Fruit fly (Drosophila melanogaster) whole organism, wandering third instar larva: ENCODE measurements around the gene dlg1.
A peak's percentile ranks its signal among the peaks of the same experiment; 100 is the strongest.

Experiments
- Abd-B ChIP-seq: fragments of >200 bp; optimal IDR thresholded peaks from 2 replicates; lab custom pipeline; 2017; ENCODE audit warnings: missing biosample characterization, missing genetic modification characterization
- CG32264 ChIP-seq: fragments of 200-800 bp; sonication (Bioruptor generic); optimal IDR thresholded peaks from 2 replicates; lab custom pipeline; 2016; ENCODE audit warnings: missing biosample characterization, missing genetic modification characterization
- CG9705 ChIP-seq: fragments of 200-800 bp; sonication (Bioruptor generic); optimal IDR thresholded peaks from 2 replicates; lab custom pipeline; 2018; ENCODE audit warnings: missing biosample characterization, mild to moderate bottlenecking, missing genetic modification characterization
- CrebA ChIP-seq: fragments of 200-800 bp; sonication (Bioruptor generic); optimal IDR thresholded peaks from 2 replicates; lab custom pipeline; 2016; ENCODE audit warnings: missing biosample characterization, mild to moderate bottlenecking, missing genetic modification characterization, borderline replicate concordance
- Dfd ChIP-seq: fragments of >200 bp; optimal IDR thresholded peaks from 2 replicates; lab custom pipeline; 2017; ENCODE audit warnings: missing biosample characterization, missing genetic modification characterization
- Dif ChIP-seq: fragments of 200-275, 200-300 bp; sonication (Bioruptor generic); optimal IDR thresholded peaks from 2 replicates; lab custom pipeline; 2018; ENCODE audit warnings: missing biosample characterization, missing genetic modification characterization; ENCODE audit not compliant: partially characterized antibody
- GATAd ChIP-seq: sonication (Bioruptor generic); optimal IDR thresholded peaks from 2 replicates; lab custom pipeline; 2016; ENCODE audit warnings: missing biosample characterization, missing genetic modification characterization
- HLH106 ChIP-seq: fragments of 200-800 bp; optimal IDR thresholded peaks from 3 replicates; lab custom pipeline; 2019; ENCODE audit warnings: missing biosample characterization, mild to moderate bottlenecking, missing genetic modification characterization, moderate library complexity
- Hnf4 ChIP-seq: fragments of 200-800 bp; sonication (Bioruptor generic); optimal IDR thresholded peaks from 2 replicates; lab custom pipeline; 2016; ENCODE audit warnings: missing biosample characterization, mild to moderate bottlenecking, missing genetic modification characterization
- Hr78 ChIP-seq: fragments of >200 bp; optimal IDR thresholded peaks from 2 replicates; lab custom pipeline; 2017; ENCODE audit warnings: missing biosample characterization, missing genetic modification characterization
- Hr83 ChIP-seq: fragments of 200-300 bp; sonication (Bioruptor generic); optimal IDR thresholded peaks from 2 replicates; lab custom pipeline; 2016; ENCODE audit warnings: missing biosample characterization, mild to moderate bottlenecking, missing genetic modification characterization, moderate library complexity; ENCODE audit not compliant: poor library complexity, severe bottlenecking
- Jra ChIP-seq: sonication (Bioruptor generic); optimal IDR thresholded peaks from 2 replicates; lab custom pipeline; 2016; ENCODE audit warnings: missing biosample characterization, missing genetic modification characterization
- Mio ChIP-seq: sonication (Bioruptor generic); optimal IDR thresholded peaks from 2 replicates; lab custom pipeline; 2016; ENCODE audit warnings: missing biosample characterization, missing genetic modification characterization
- Myc ChIP-seq: fragments of >200 bp; optimal IDR thresholded peaks from 2 replicates; lab custom pipeline; 2017
- N ChIP-seq: fragments of >200 bp; optimal IDR thresholded peaks from 2 replicates; lab custom pipeline; 2018; ENCODE audit warnings: missing biosample characterization, missing external identifiers, missing genetic modification characterization
- OdsH ChIP-seq: fragments of 200-800 bp; sonication (Bioruptor generic); optimal IDR thresholded peaks from 2 replicates; lab custom pipeline; 2016; ENCODE audit warnings: missing biosample characterization, mild to moderate bottlenecking, missing genetic modification characterization
- Rel ChIP-seq, 2 experiments: fragments of 200-800 bp; sonication (Bioruptor generic) in 1 of 2; optimal IDR thresholded peaks; 2 replicates in 1 of 2; 3 replicates in 1 of 2; lab custom pipeline; 2016 to 2019; ENCODE audit warnings: mild to moderate bottlenecking in 2 of 2, missing biosample characterization in 2 of 2, missing genetic modification characterization in 2 of 2, moderate library complexity in 1 of 2
- Sp1 ChIP-seq: fragments of 200-800 bp; sonication (Bioruptor generic); optimal IDR thresholded peaks from 3 replicates; lab custom pipeline; 2019; ENCODE audit warnings: missing biosample characterization, mild to moderate bottlenecking, missing genetic modification characterization, moderate library complexity
- Vsx2 ChIP-seq: fragments of 200-300, 225-300 bp; sonication (Bioruptor generic); optimal IDR thresholded peaks from 2 replicates; lab custom pipeline; 2018; ENCODE audit warnings: missing biosample characterization, missing genetic modification characterization; ENCODE audit not compliant: partially characterized antibody
- br ChIP-seq: fragments of 200-800 bp; sonication (Bioruptor generic); optimal IDR thresholded peaks from 2 replicates; lab custom pipeline; 2016; ENCODE audit warnings: missing biosample characterization, missing genetic modification characterization
- brk ChIP-seq: fragments of 200-800 bp; sonication (Bioruptor generic); optimal IDR thresholded peaks from 2 replicates; lab custom pipeline; 2016; ENCODE audit warnings: missing biosample characterization, mild to moderate bottlenecking, missing genetic modification characterization
- dl ChIP-seq, 2 experiments: fragments of 175-275, 200-275 bp in 1 of 2; fragments of 200-275 bp in 1 of 2; sonication (Bioruptor generic); optimal IDR thresholded peaks; lab custom pipeline; 2018; ENCODE audit warnings: mild to moderate bottlenecking in 2 of 2, missing biosample characterization in 2 of 2, missing genetic modification characterization in 2 of 2, moderate library complexity in 2 of 2; ENCODE audit not compliant: partially characterized antibody in 2 of 2, insufficient read depth in 1 of 2
- dmrt93B ChIP-seq: fragments of 200-800 bp; sonication (Bioruptor generic); optimal IDR thresholded peaks from 2 replicates; lab custom pipeline; 2018; ENCODE audit warnings: missing biosample characterization, mild to moderate bottlenecking, missing genetic modification characterization
- dsf ChIP-seq: sonication (Bioruptor generic); optimal IDR thresholded peaks from 2 replicates; lab custom pipeline; 2016; ENCODE audit warnings: missing biosample characterization, missing genetic modification characterization, borderline replicate concordance
- ey ChIP-seq: fragments of 200-800 bp; sonication (Bioruptor generic); optimal IDR thresholded peaks from 2 replicates; lab custom pipeline; 2016; ENCODE audit warnings: missing biosample characterization, missing genetic modification characterization
- foxo ChIP-seq, 2 experiments: fragments of 200-800 bp; sonication (Bioruptor generic); optimal IDR thresholded peaks; 2 replicates in 1 of 2; 3 replicates in 1 of 2; lab custom pipeline; 2016 to 2017; ENCODE audit warnings: missing biosample characterization in 2 of 2, missing genetic modification characterization in 2 of 2
- fru ChIP-seq: fragments of 200-800 bp; sonication (Bioruptor generic); optimal IDR thresholded peaks from 3 replicates; lab custom pipeline; 2016; ENCODE audit warnings: missing biosample characterization, mild to moderate bottlenecking, missing genetic modification characterization
- h ChIP-seq: fragments of 200-800 bp; sonication (Bioruptor generic); optimal IDR thresholded peaks from 3 replicates; lab custom pipeline; 2016; ENCODE audit warnings: missing biosample characterization, mild to moderate bottlenecking, missing genetic modification characterization
- jim ChIP-seq: fragments of 175-275, 200-325 bp; sonication (Bioruptor generic); optimal IDR thresholded peaks from 2 replicates; lab custom pipeline; 2016; ENCODE audit warnings: missing biosample characterization, mild to moderate bottlenecking, missing genetic modification characterization
- lola ChIP-seq: fragments of >200 bp; optimal IDR thresholded peaks from 2 replicates; lab custom pipeline; 2017; ENCODE audit warnings: missing biosample characterization, missing genetic modification characterization
- pan ChIP-seq: fragments of >200 bp; optimal IDR thresholded peaks from 2 replicates; lab custom pipeline; 2017
- psq ChIP-seq: fragments of 200-800 bp; sonication (Bioruptor generic); optimal IDR thresholded peaks from 3 replicates; lab custom pipeline; 2017; ENCODE audit warnings: missing biosample characterization, mild to moderate bottlenecking, missing genetic modification characterization, moderate library complexity
- rgr ChIP-seq: fragments of 200-800 bp; sonication (Bioruptor generic); optimal IDR thresholded peaks from 3 replicates; lab custom pipeline; 2016; ENCODE audit warnings: missing biosample characterization, mild to moderate bottlenecking, missing genetic modification characterization
- sage ChIP-seq: fragments of 200-800 bp; sonication (Bioruptor generic); optimal IDR thresholded peaks from 2 replicates; lab custom pipeline; 2016; ENCODE audit warnings: missing biosample characterization, mild to moderate bottlenecking, missing genetic modification characterization
- sv ChIP-seq: fragments of 200-800 bp; sonication (Bioruptor generic); optimal IDR thresholded peaks from 3 replicates; lab custom pipeline; 2016; ENCODE audit warnings: missing biosample characterization, missing genetic modification characterization
- tai ChIP-seq: sonication (Bioruptor generic); optimal IDR thresholded peaks from 2 replicates; lab custom pipeline; 2016; ENCODE audit warnings: missing biosample characterization, missing genetic modification characterization
- usp ChIP-seq: fragments of >200 bp; optimal IDR thresholded peaks from 2 replicates; lab custom pipeline; 2017; ENCODE audit warnings: missing biosample characterization, missing genetic modification characterization
- woc ChIP-seq: sonication (Bioruptor generic); optimal IDR thresholded peaks from 2 replicates; lab custom pipeline; 2016; ENCODE audit warnings: missing biosample characterization, mild to moderate bottlenecking, missing genetic modification characterization

Gene dlg1

dm6 chrX:11379747-11380146, 10.3 kb downstream of the dlg1 start:
- TF ChIP-seq Myc (lab: Kevin White, UChicago) (no peak), ey (GFP tag; lab: Kevin White, UChicago) (no peak), dsf (GFP tag; lab: Kevin White, UChicago) (no peak), Jra (no peak), pan (lab: Kevin White, UChicago) (no peak), brk (no peak), Vsx2 (GFP tag; lab: Kevin White, UChicago) (no peak), CG32264 (GFP tag; lab: Kevin White, UChicago) (no peak), Sp1 (GFP tag; lab: Kevin White, UChicago) (no peak), foxo (GFP tag; optimal IDR thresholded peaks at IDR 0.05; lab: Kevin White, UChicago) (no peak), Hr83 (no peak), br (GFP tag; lab: Kevin White, UChicago) (no peak), lola (GFP tag; lab: Kevin White, UChicago) (no peak), h (GFP tag; lab: Kevin White, UChicago) (no peak)
- TF ChIP-seq, all 38 proteins: peak for 0

dm6 chrX:11382588-11382987, 13.1 kb downstream of the dlg1 start:
- no peak for TF ChIP-seq Abd-B (GFP tag; lab: Kevin White, UChicago)
- no peak for TF ChIP-seq Hr78

dm6 chrX:11383530-11383929, 14.1 kb downstream of the dlg1 start:
- no peak for TF ChIP-seq CG32264 (GFP tag; lab: Kevin White, UChicago)
- no peak for TF ChIP-seq Jra

dm6 chrX:11384023-11384444, 14.6 kb downstream of the dlg1 start:
- peak; percentile 36 for TF ChIP-seq HLH106 (tag; lab: Kevin White, UChicago)
- peak; percentile 50 for TF ChIP-seq fru (GFP tag; lab: Kevin White, UChicago)
- peak; percentile 31 for TF ChIP-seq Sp1 (GFP tag; lab: Kevin White, UChicago)
- no peak for TF ChIP-seq brk
- TF ChIP-seq CG9705 = no peak
- TF ChIP-seq Mio (GFP tag; lab: Kevin White, UChicago) = no peak
- TF ChIP-seq woc = no peak
- TF ChIP-seq rgr = peak; percentile 26
- no peak for TF ChIP-seq GATAd (GFP tag; lab: Kevin White, UChicago)
- TF ChIP-seq ey (GFP tag; lab: Kevin White, UChicago) = peak; percentile 21
- no peak for TF ChIP-seq dsf (GFP tag; lab: Kevin White, UChicago)
- TF ChIP-seq Hnf4 = no peak
- TF ChIP-seq tai = no peak
- no peak for TF ChIP-seq Dif (GFP tag; lab: Kevin White, UChicago)
- TF ChIP-seq psq (GFP tag; lab: Kevin White, UChicago) = no peak
- TF ChIP-seq sv (GFP tag; lab: Kevin White, UChicago) = peak; percentile 72
- TF ChIP-seq jim (GFP tag; lab: Kevin White, UChicago) = no peak
- TF ChIP-seq dl (GFP tag; optimal IDR thresholded peaks at IDR 0.05; lab: Kevin White, UChicago; ENCODE audit: insufficient read depth in 1 of 2, partially characterized antibody in 2 of 2) = no peak
- TF ChIP-seq dmrt93B (GFP tag; lab: Kevin White, UChicago) = peak; percentile 2
- no peak for TF ChIP-seq N (GFP tag; lab: Kevin White, UChicago)
- TF ChIP-seq Hr83 = no peak
- no peak for TF ChIP-seq lola (GFP tag; lab: Kevin White, UChicago)
- peak in 1 of 2 experiments; percentile 71 for TF ChIP-seq foxo (GFP tag; optimal IDR thresholded peaks at IDR 0.05; lab: Kevin White, UChicago)
- TF ChIP-seq h (GFP tag; lab: Kevin White, UChicago) = peak; percentile 37
- no peak for TF ChIP-seq CG32264 (GFP tag; lab: Kevin White, UChicago)
- no peak for TF ChIP-seq sage (GFP tag; lab: Kevin White, UChicago)
- TF ChIP-seq Rel (GFP tag; optimal IDR thresholded peaks at IDR 0.05; lab: Kevin White, UChicago) = no peak
- no peak for TF ChIP-seq Rel (tag; optimal IDR thresholded peaks at IDR 0.05; lab: Kevin White, UChicago)
- no peak for TF ChIP-seq Vsx2 (GFP tag; lab: Kevin White, UChicago)
- peak; percentile 2 for TF ChIP-seq OdsH (GFP tag; lab: Kevin White, UChicago)
- TF ChIP-seq pan (lab: Kevin White, UChicago) = no peak
- TF ChIP-seq usp (GFP tag; lab: Kevin White, UChicago) = no peak
- no peak for TF ChIP-seq Jra
- no peak for TF ChIP-seq Abd-B (GFP tag; lab: Kevin White, UChicago)
- TF ChIP-seq Myc (lab: Kevin White, UChicago) = no peak
- no peak for TF ChIP-seq br (GFP tag; lab: Kevin White, UChicago)
- TF ChIP-seq Hr78 = no peak
- TF ChIP-seq Dfd (GFP tag; lab: Kevin White, UChicago) = no peak
- no peak for TF ChIP-seq CrebA (GFP tag; lab: Kevin White, UChicago)
